Worm (Caenorhabditis elegans): ENCODE results near the gene cutl-5.

DNA sequence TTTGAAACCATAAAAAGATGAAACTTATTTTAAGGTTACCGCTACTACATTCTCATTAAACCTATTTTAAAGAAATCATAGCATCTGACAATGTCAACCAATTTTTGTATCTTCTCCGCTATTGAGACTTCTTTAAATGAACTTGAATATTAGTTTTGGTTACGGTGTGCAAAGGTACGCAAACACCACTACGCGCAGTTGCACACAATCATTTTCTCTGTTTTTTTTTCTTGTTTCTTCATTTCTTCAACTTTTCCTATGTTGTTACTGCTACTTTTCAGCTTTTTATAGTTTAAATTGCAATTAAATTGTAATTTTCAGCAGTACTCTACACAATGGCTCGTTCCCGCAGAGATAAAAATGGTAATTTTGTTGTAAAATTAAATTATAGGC, 4.1 kb downstream of the cutl-5 start, which contains the start of gene F10E7.5:
- TF ChIP-seq dao-5 (tag; optimal IDR thresholded peaks at IDR 0.05) (no peak), W03F9.2 (tag; optimal IDR thresholded peaks at IDR 0.05) (no peak), him-1 (tag; optimal IDR thresholded peaks at IDR 0.05) (peak; percentile 51)

All from whole organism, L4/young adult.